Fruit fly (Drosophila melanogaster): ENCODE data around the gene mino.

Gene mino

DNA sequence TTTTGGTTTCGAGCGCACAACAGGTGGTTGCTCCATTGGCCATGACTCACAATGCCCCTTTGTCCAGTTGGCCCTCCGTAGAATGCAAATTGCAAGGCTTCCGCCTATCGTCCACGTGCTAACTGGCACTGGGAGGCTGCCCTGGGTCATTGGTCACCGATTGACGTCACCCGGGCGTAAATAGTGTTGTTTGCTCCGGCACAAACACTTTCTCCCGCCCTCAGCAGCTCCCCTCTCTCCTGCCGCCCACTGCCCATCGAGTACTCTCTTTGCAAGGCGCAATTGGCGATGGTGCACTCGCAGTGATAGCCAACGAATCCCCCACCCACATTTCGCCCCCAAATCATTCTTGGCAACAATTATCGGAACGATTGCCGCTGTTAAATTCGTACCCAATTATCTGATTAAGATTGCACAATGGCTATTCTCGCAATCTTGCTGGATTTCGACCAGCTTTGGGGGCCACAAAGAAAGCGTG lies 1.8 kb downstream of the mino start:
- no peak for TF ChIP-seq CG14655 (GFP tag; optimal IDR thresholded peaks at IDR 0.05)
- no peak for TF ChIP-seq CG9948 (tag; optimal IDR thresholded peaks at IDR 0.05)
- TF ChIP-seq CG13204 (GFP tag; optimal IDR thresholded peaks at IDR 0.05), result no peak
- TF ChIP-seq EcR (GFP tag; optimal IDR thresholded peaks at IDR 0.05), result peak; percentile 62

DNA sequence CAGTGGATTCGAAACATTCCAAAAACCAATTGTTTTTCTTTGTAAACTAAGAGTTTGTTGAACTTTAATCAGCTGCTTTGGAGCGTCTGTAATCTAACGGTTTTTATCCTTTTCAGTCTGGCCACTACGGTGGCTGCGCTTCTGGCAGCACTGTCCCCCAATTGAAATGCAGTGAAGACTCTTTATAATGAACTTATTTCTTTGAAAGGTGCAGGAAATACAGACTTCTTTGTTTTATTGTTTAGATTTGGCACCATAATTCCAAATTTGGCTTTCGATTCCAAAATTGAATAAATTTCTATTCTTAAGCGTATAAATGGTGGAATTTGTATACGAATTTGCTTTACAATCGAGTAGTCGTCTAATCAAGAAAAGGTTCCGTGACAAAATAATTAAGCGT lies 3.1 kb downstream of the mino start, which contains the start of gene nenya:
Gene nenya, minus strand, starts transcription at position 35 of the 400 bp plus-strand sequence.
- no peak for TF ChIP-seq D1 (tag; optimal IDR thresholded peaks at IDR 0.05)
- peak; percentile 60 for TF ChIP-seq EcR (GFP tag; optimal IDR thresholded peaks at IDR 0.05)

DNA sequence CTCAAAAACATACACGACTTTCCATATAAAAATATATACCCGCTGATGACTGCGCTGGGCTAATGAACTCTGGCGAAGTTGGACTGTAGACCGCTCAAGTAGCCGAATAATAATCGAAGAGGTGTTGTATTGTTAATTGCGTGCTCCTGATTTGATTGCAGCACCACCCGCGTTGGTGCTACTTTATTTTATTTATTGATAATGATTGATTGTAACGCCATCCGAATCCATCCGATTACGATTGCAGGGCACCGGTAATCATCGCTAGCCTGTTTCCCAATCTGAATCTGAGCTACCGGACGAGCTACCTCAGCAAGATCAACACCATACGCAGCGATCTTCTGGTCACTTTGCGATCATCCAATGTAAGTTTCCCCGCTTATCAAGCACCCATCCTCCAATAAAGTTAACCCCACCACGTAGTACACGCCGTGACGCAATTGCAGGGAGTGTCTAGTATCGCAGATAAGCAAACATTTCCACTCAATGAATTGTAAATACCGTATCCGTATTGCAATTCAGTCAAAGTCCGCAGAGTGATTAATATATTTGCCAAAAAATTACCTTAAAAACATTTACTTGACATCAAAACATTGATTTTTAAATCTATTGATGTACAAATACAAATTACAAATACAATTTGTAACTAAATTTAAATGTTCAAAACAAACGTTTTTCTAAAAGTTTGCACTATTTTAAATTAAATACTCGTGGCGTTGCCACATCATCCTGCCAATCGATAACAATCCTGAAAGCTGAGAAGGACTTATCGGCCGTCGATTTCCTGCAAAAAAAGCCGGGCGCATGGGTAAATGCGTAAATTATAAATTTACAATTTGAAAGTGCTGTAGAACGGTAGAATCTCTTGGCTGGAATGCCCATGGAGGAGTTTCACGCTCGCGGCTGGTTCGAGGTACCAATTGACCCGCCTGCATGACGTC lies 4.3 kb downstream of the mino start:
- TF ChIP-seq gl (tag; optimal IDR thresholded peaks at IDR 0.05), result peak; percentile 17
- no peak for TF ChIP-seq CG17806 (tag; optimal IDR thresholded peaks at IDR 0.05)
- TF ChIP-seq EcR (GFP tag; optimal IDR thresholded peaks at IDR 0.05), result peak; percentile 58
- 0 out of 3 replicates have a peak, but pooled peaks have one; percentile 18 for TF ChIP-seq CG4496 (GFP tag; IDR thresholded peaks at IDR 0.05)
- TF ChIP-seq CG15710 (tag; optimal IDR thresholded peaks at IDR 0.05), result no peak
- no peak for TF ChIP-seq CG34367 (tag; optimal IDR thresholded peaks at IDR 0.05)

DNA sequence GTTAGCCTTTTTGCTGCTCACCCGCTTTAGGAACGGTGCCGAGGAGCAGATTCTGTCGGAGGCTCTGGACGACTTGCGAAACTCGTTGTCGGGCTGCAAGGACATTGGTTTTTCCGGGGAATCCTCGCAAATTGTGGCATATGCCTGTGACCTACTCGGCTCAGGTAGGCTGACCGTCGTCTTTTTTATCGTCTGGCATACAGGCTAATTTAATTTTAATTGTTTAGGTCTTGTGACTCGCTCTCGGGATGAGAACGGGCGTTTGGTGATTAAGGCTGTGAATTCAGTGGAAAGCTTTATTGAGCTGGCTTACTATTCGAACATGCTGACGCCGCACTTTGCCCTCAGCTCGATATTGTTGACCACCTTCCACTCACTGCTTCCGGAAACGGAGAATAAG lies 6.5 kb downstream of the mino start:
- TF ChIP-seq fd96Ca (GFP tag; IDR thresholded peaks at IDR 0.05), result no peak
- no peak for TF ChIP-seq CG13204 (GFP tag; optimal IDR thresholded peaks at IDR 0.05)
- TF ChIP-seq D1 (tag; optimal IDR thresholded peaks at IDR 0.05), result no peak
- no peak for TF ChIP-seq CG14655 (GFP tag; optimal IDR thresholded peaks at IDR 0.05)
- no peak for TF ChIP-seq Pif1B (GFP tag; optimal IDR thresholded peaks at IDR 0.05)
- no peak for TF ChIP-seq Ets98B (GFP tag; IDR thresholded peaks at IDR 0.05)
- no peak for TF ChIP-seq CG15710 (tag; optimal IDR thresholded peaks at IDR 0.05)
- TF ChIP-seq CG34367 (tag; optimal IDR thresholded peaks at IDR 0.05), result no peak
- no peak for TF ChIP-seq Pif1A (GFP tag; optimal IDR thresholded peaks at IDR 0.05)
- TF ChIP-seq Snoo (tag; optimal IDR thresholded peaks at IDR 0.05), result no peak
- TF ChIP-seq rn (GFP tag; IDR thresholded peaks at IDR 0.05), result no peak
- no peak for TF ChIP-seq CG10348 (GFP tag; IDR thresholded peaks at IDR 0.05)
- TF ChIP-seq CG12605 (GFP tag; IDR thresholded peaks at IDR 0.05), result no peak
- no peak for TF ChIP-seq CG8301 (tag; optimal IDR thresholded peaks at IDR 0.05)
- TF ChIP-seq CG8159 (tag; optimal IDR thresholded peaks at IDR 0.05), result no peak
- no peak for TF ChIP-seq CG17806 (tag; optimal IDR thresholded peaks at IDR 0.05)
- no peak for TF ChIP-seq gl (tag; optimal IDR thresholded peaks at IDR 0.05)
- no peak for TF ChIP-seq CG32121 (GFP tag; IDR thresholded peaks at IDR 0.05)
- TF ChIP-seq CG9948 (tag; optimal IDR thresholded peaks at IDR 0.05), result no peak

DNA sequence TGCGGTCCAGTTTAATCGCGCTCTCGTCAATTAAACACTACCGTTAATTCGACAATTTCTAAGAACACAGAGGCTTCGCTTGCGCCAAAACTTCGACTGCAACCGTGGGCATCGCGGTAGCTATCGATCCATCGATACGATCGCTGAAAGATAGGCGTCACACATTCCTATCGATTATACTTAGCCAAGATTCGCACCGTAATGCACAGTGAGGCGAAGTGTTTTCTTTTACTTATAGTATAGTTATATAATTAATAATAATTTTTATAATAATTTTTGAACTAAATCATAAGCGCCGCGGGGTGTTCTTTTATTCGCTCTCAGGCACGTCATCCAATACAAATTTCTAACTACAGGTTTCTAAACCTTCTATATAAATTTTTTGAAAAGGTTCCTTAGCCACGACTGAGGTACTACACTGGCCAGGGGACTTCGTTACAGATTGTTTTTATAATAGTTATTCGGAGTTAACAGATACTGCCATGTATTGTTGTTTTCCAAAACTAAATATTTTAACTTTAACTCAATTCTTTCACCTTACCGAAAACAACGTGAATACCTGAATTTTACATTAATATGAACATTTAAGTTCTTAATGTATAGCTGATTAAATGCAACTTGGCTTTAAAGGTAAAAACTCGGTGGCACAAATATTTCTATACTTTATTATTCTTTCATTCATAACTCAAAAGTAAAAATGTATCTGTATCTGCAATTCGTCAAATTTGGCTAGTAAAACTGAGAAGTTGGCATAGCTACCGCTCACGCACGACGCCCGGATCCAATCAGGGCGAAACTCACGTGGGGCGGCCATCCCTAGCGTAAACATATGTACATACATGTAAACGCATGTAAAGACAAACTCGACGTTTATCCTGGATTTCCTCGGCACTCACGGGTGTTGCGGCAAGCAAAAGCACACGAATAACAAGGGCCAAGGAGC lies 13.0 kb downstream of the mino start, which contains the start of the genes NSD and BOD1:
Gene NSD, minus strand, starts transcription at position 102 of the 943 bp plus-strand sequence.
Gene BOD1, plus strand, starts transcription at position 494 of the 943 bp plus-strand sequence.
- TF ChIP-seq CG17806 (tag; optimal IDR thresholded peaks at IDR 0.05) (peak; percentile 44), CG9948 (tag; optimal IDR thresholded peaks at IDR 0.05) (peak; percentile 4), CG34367 (tag; optimal IDR thresholded peaks at IDR 0.05) (no peak), CG15710 (tag; optimal IDR thresholded peaks at IDR 0.05) (peak; percentile 14), EcR (GFP tag; optimal IDR thresholded peaks at IDR 0.05) (no peak), CG4496 (GFP tag; IDR thresholded peaks at IDR 0.05) (peak; percentile 46; the same call in 2 of the 3 replicates), CG8159 (tag; optimal IDR thresholded peaks at IDR 0.05) (no peak), CG14655 (GFP tag; optimal IDR thresholded peaks at IDR 0.05) (no peak), fd96Ca (GFP tag; IDR thresholded peaks at IDR 0.05) (peak; percentile 65; the same call in 2 of the 3 replicates), Snoo (tag; optimal IDR thresholded peaks at IDR 0.05) (peak; percentile 16), Pif1B (GFP tag; optimal IDR thresholded peaks at IDR 0.05) (no peak), Ets98B (GFP tag; IDR thresholded peaks at IDR 0.05) (peak; percentile 54)

DNA sequence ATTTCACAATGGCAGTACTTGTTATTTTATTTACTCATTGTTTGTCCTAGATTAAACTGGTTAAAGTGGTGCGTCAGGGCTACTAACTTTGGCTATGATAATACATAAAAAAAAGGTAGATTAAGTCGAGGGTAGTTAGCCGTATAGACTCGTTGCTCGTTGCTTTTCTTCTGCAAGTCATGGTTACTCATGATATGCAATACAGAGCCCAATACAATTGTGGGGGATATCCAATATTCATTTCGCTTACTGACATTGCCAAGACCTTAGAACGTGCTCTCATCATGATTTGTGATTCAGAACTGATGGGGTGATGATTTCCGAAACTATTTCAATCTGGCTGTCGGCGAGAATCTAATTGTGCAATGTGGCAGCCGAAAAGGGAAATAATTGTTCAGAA lies 20.4 kb downstream of the mino start:
- TF ChIP-seq rn (GFP tag; IDR thresholded peaks at IDR 0.05), result no peak
- no peak for TF ChIP-seq CG10348 (GFP tag; IDR thresholded peaks at IDR 0.05)
- TF ChIP-seq CG4496 (GFP tag; IDR thresholded peaks at IDR 0.05), result no peak
- no peak for TF ChIP-seq Pif1A (GFP tag; optimal IDR thresholded peaks at IDR 0.05)
- TF ChIP-seq CG34367 (tag; optimal IDR thresholded peaks at IDR 0.05), result no peak
- no peak for TF ChIP-seq Ets98B (GFP tag; IDR thresholded peaks at IDR 0.05)
- TF ChIP-seq CG15710 (tag; optimal IDR thresholded peaks at IDR 0.05), result no peak
- TF ChIP-seq CG14655 (GFP tag; optimal IDR thresholded peaks at IDR 0.05), result no peak
- no peak for TF ChIP-seq EcR (GFP tag; optimal IDR thresholded peaks at IDR 0.05)
- TF ChIP-seq CG32121 (GFP tag; IDR thresholded peaks at IDR 0.05), result no peak
- no peak for TF ChIP-seq CG8159 (tag; optimal IDR thresholded peaks at IDR 0.05)
- TF ChIP-seq gl (tag; optimal IDR thresholded peaks at IDR 0.05), result no peak
- no peak for TF ChIP-seq CG17806 (tag; optimal IDR thresholded peaks at IDR 0.05)
- no peak for TF ChIP-seq D1 (tag; optimal IDR thresholded peaks at IDR 0.05)
- TF ChIP-seq CG12605 (GFP tag; IDR thresholded peaks at IDR 0.05), result no peak
- no peak for TF ChIP-seq Snoo (tag; optimal IDR thresholded peaks at IDR 0.05)
- TF ChIP-seq fd96Ca (GFP tag; IDR thresholded peaks at IDR 0.05), result no peak
- TF ChIP-seq CG13204 (GFP tag; optimal IDR thresholded peaks at IDR 0.05), result no peak
- TF ChIP-seq CG9948 (tag; optimal IDR thresholded peaks at IDR 0.05), result no peak

All from whole organism, pupa.